Worm (Caenorhabditis elegans) whole organism, L2 larva: ENCODE measurements around the gene str-19.

Experiments used
- R02D3.7 ChIP-seq: fragments of 150-350 bp; optimal IDR thresholded peaks from 2 replicates; lab custom pipeline; 2014; ENCODE audit warnings: missing biosample characterization, missing genetic modification characterization
- alr-1 ChIP-seq: fragments of 150-350 bp; optimal IDR thresholded peaks from 2 replicates; lab custom pipeline; 2014; ENCODE audit warnings: missing biosample characterization, missing genetic modification characterization
- nhr-11 ChIP-seq: fragments of 150-350 bp; optimal IDR thresholded peaks from 2 replicates; lab custom pipeline; 2014; ENCODE audit warnings: missing biosample characterization, missing genetic modification characterization
- skn-1 ChIP-seq: sonication (generic microtip); optimal IDR thresholded peaks from 2 replicates; lab custom pipeline; 2017; ENCODE audit warnings: missing biosample characterization, missing genetic modification characterization

DNA sequence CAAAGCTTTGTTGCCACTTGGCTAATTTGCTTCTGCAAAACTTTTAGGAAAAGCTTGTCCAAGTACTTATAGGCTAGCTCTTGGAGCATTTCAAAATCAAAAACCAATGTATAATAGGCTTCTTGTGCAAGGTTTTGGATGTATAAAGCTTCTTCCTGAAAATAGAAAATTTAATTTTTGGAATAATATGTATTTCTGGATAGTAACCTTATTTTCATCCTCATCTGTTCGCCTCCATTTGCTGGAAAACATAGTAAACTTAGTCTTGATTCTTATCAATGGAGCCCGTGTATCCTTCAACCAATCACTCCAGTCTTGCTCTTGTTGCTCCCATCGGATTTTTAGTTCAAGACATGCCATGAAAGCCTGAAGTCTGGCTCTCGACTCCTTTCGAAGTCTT, 27.6 kb downstream of the str-19 start, which contains the start of gene Y6E2A.4:
- TF ChIP-seq R02D3.7 (tag; lab: Kevin White, UChicago), result no peak
- no peak for TF ChIP-seq nhr-11 (tag; lab: Kevin White, UChicago)
- TF ChIP-seq skn-1 (tag; lab: Kevin White, UChicago), result no peak
- no peak for TF ChIP-seq alr-1
